Fruit fly (Drosophila melanogaster): Measurements from ENCODE around the gene Dpck.

Gene Dpck

DNA sequence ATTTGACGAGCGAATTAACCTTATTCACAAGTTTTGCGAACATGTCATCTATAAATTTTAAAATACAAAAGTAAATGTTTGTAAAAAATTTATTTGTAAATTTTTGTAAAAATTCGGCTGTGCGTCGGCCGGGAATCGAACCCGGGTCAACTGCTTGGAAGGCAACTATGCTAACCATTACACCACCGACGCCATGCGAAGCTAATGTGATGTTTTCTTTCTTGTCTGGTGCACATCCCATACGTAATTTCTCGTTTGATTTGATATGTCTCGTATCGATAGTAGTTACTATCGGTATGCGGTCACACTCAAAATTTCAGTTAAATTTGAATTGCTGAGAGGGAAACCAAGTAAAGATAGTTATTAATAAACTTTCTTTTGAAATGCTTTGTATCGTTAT lies 48.8 kb downstream of the Dpck start (continued):
- TF ChIP-seq pho (GFP tag; optimal IDR thresholded peaks at IDR 0.05) = no peak
- TF ChIP-seq wek (GFP tag; optimal IDR thresholded peaks at IDR 0.05) = no peak
- peak; percentile 86 for TF ChIP-seq knrl (GFP tag; IDR thresholded peaks at IDR 0.05; ENCODE audit: partially characterized antibody)
- no peak for TF ChIP-seq Ada2b (GFP tag; IDR thresholded peaks at IDR 0.05)
- no peak for TF ChIP-seq CG11723 (GFP tag; optimal IDR thresholded peaks at IDR 0.05)
- no peak for TF ChIP-seq Meics (GFP tag; optimal IDR thresholded peaks at IDR 0.05)
- TF ChIP-seq CG11696 (GFP tag; IDR thresholded peaks at IDR 0.05) = no peak
- no peak for TF ChIP-seq CG4282 (GFP tag; optimal IDR thresholded peaks at IDR 0.05)
- TF ChIP-seq Opbp (GFP tag; IDR thresholded peaks at IDR 0.05; ENCODE audit: partially characterized antibody) = peak; percentile 97
- TF ChIP-seq disco-r (GFP tag; optimal IDR thresholded peaks at IDR 0.05) = no peak
- peak; percentile 67 for TF ChIP-seq Dref (GFP tag; IDR thresholded peaks at IDR 0.05)
- peak; percentile 92 for TF ChIP-seq amos (GFP tag; IDR thresholded peaks at IDR 0.05; ENCODE audit: partially characterized antibody)
- TF ChIP-seq CG10267 (tag; optimal IDR thresholded peaks at IDR 0.05) = peak; percentile 32
- 0 out of 3 replicates have a peak, but pooled peaks have one; percentile 32 for TF ChIP-seq Dbx (GFP tag; IDR thresholded peaks at IDR 0.05)
- peak; percentile 79 for TF ChIP-seq BEAF-32 (GFP tag; optimal IDR thresholded peaks at IDR 0.05)
- TF ChIP-seq CG15514 (GFP tag; optimal IDR thresholded peaks at IDR 0.05) = peak; percentile 2
- no peak for TF ChIP-seq CG18011 (GFP tag; optimal IDR thresholded peaks at IDR 0.05)
- no peak for TF ChIP-seq shn (GFP tag; optimal IDR thresholded peaks at IDR 0.05)
- no peak for TF ChIP-seq CG7839 (tag; optimal IDR thresholded peaks at IDR 0.05)
- TF ChIP-seq ci (GFP tag; IDR thresholded peaks at IDR 0.05) = peak; percentile 55; the same call in 1 of the 3 replicates
- no peak for TF ChIP-seq emc (GFP tag; optimal IDR thresholded peaks at IDR 0.05)
- peak; percentile 42 for TF ChIP-seq Sry-δ (GFP tag; optimal IDR thresholded peaks at IDR 0.05)
- peak; percentile 94 for TF ChIP-seq Doc3 (GFP tag; IDR thresholded peaks at IDR 0.05; ENCODE audit: partially characterized antibody)
- peak; percentile 94 for TF ChIP-seq tna (GFP tag; IDR thresholded peaks at IDR 0.05; ENCODE audit: partially characterized antibody)
- peak; percentile 68 for TF ChIP-seq Med (GFP tag)
- TF ChIP-seq CG15011 (GFP tag; optimal IDR thresholded peaks at IDR 0.05) = no peak
- peak; percentile 89 for TF ChIP-seq vnd (GFP tag; IDR thresholded peaks at IDR 0.05; ENCODE audit: partially characterized antibody)
- no peak for TF ChIP-seq tio (GFP tag; optimal IDR thresholded peaks at IDR 0.05)
- peak; percentile 53 for TF ChIP-seq HmgZ (tag; optimal IDR thresholded peaks at IDR 0.05)
- TF ChIP-seq stwl (tag; optimal IDR thresholded peaks at IDR 0.05) = peak; percentile 51
- TF ChIP-seq B-H1 (GFP tag; IDR thresholded peaks at IDR 0.05) = no peak
- no peak for TF ChIP-seq hkb (optimal IDR thresholded peaks at IDR 0.05)
- TF ChIP-seq hkb (GFP tag; IDR thresholded peaks at IDR 0.05) = 0 out of 2 replicates have a peak, but pooled peaks have one; percentile 39
- no peak for TF ChIP-seq CG6175 (GFP tag; IDR thresholded peaks at IDR 0.05)
- TF ChIP-seq Gug (GFP tag; IDR thresholded peaks at IDR 0.05) = peak; percentile 41; the same call in 2 of the 4 replicates
- TF ChIP-seq Stat92E (GFP tag; optimal IDR thresholded peaks at IDR 0.05) = peak in 1 of 3 experiments; percentile 63
- peak; percentile 15 for TF ChIP-seq az2 (GFP tag; optimal IDR thresholded peaks at IDR 0.05)
- TF ChIP-seq CG9876 (GFP tag; optimal IDR thresholded peaks at IDR 0.05) = no peak
- no peak for TF ChIP-seq CG10321 (GFP tag; IDR thresholded peaks at IDR 0.05)
- no peak for TF ChIP-seq lab (GFP tag; optimal IDR thresholded peaks at IDR 0.05)
- TF ChIP-seq Myb (GFP tag; optimal IDR thresholded peaks at IDR 0.05) = peak; percentile 97
- TF ChIP-seq abd-A (tag; optimal IDR thresholded peaks at IDR 0.05) = peak; percentile 33
- no peak for TF ChIP-seq CG3847 (GFP tag; IDR thresholded peaks at IDR 0.05)
- TF ChIP-seq trem (tag; optimal IDR thresholded peaks at IDR 0.05) = peak; percentile 73
- peak; percentile 8; the same call in 1 of the 3 replicates for TF ChIP-seq row (GFP tag; IDR thresholded peaks at IDR 0.05)
- TF ChIP-seq maf-S (GFP tag; optimal IDR thresholded peaks at IDR 0.05) = no peak
- peak; percentile 32 for TF ChIP-seq CG2712 (tag; optimal IDR thresholded peaks at IDR 0.05)
- TF ChIP-seq C15 (GFP tag; IDR thresholded peaks at IDR 0.05) = no peak
- peak; percentile 95 for TF ChIP-seq CG14860 (GFP tag; IDR thresholded peaks at IDR 0.05; ENCODE audit: partially characterized antibody)
- no peak for TF ChIP-seq B-H2 (GFP tag; optimal IDR thresholded peaks at IDR 0.05)

All from whole organism, embryonic.